Comparison of ENCODE assay signal across 3 fruit fly cellular contexts in the genomic region with DNA sequence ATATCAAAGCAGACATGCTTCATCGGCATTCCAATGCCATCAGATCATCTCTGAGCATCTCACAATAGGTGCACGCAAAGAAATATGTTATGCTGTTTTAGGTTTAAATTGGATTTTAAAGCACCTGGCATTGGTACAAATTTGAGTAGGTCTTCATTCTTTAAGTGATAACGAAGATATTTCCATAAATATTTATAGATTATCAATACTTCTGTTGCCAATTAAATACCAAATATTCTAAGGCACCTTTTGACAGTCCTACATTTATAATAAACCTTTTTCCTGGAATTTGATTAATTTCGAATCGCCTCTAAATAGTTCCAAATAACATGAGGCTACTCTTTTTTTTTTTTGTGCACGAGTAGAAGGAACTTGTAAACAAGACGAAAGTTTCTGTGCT.
A peak's percentile ranks its signal among the peaks of the same experiment; 100 is the strongest.
TF ChIP-seq lines count a peak whose summit lies in the region.

No protein-coding gene starts in this region.

- TF ChIP-seq CTCF in whole organism, embryonic (GFP tag; optimal IDR thresholded peaks at IDR 0.05; lab: Kevin White, UChicago), result no peak

TF ChIP-seq in whole organism, embryonic, 481 proteins besides CTCF, POLR2A, EP300 and RAD21 (continues in another document):
- TF ChIP-seq Atf6 (GFP tag; IDR thresholded peaks at IDR 0.05; lab: Robert Waterston, UW) (no peak), Blimp-1 (GFP tag; optimal IDR thresholded peaks at IDR 0.05; lab: Kevin White, UChicago) (peak; percentile 53), CG12391 (tag; optimal IDR thresholded peaks at IDR 0.05; lab: Kevin White, UChicago) (peak; percentile 7), CG10267 (tag; optimal IDR thresholded peaks at IDR 0.05; lab: Kevin White, UChicago) (peak; percentile 19), hkb (optimal IDR thresholded peaks at IDR 0.05; lab: Kevin White, UChicago) (no peak), hkb (GFP tag; IDR thresholded peaks at IDR 0.05; lab: Robert Waterston, UW) (0 out of 2 replicates have a peak, but pooled peaks have one; percentile 19), Sox102F (GFP tag; optimal IDR thresholded peaks at IDR 0.05; lab: Kevin White, UChicago) (peak; percentile 50), gsb-n (tag; optimal IDR thresholded peaks at IDR 0.05; lab: Kevin White, UChicago) (peak; percentile 2), Med (GFP tag; lab: Kevin White, UChicago) (peak; percentile 71), phol (tag; optimal IDR thresholded peaks at IDR 0.05; lab: Kevin White, UChicago) (peak; percentile 40), CG9437 (GFP tag; optimal IDR thresholded peaks at IDR 0.05; lab: Kevin White, UChicago) (peak; percentile 26), CG7556 (GFP tag; optimal IDR thresholded peaks at IDR 0.05; lab: Kevin White, UChicago) (peak; percentile 49), CG7357 (GFP tag; IDR thresholded peaks at IDR 0.05; lab: Robert Waterston, UW) (no peak), ttk (GFP tag; IDR thresholded peaks at IDR 0.05; lab: Robert Waterston, UW) (no peak), dmrt99B (tag; optimal IDR thresholded peaks at IDR 0.05; lab: Kevin White, UChicago) (peak; percentile 59), CG2678 (tag; optimal IDR thresholded peaks at IDR 0.05; lab: Kevin White, UChicago) (peak; percentile 19), CG17361 (GFP tag; IDR thresholded peaks at IDR 0.05; lab: Robert Waterston, UW) (peak; percentile 55; the same call in 1 of the 3 replicates), eve (GFP tag; optimal IDR thresholded peaks at IDR 0.05; lab: Kevin White, UChicago) (peak in 1 of 2 experiments; percentile 49), CG12104 (GFP tag; optimal IDR thresholded peaks at IDR 0.05; lab: Kevin White, UChicago) (no peak), CG9797 (GFP tag; optimal IDR thresholded peaks at IDR 0.05; lab: Kevin White, UChicago) (no peak), CG18262 (tag; optimal IDR thresholded peaks at IDR 0.05; lab: Kevin White, UChicago) (peak; percentile 9), nmo (GFP tag; optimal IDR thresholded peaks at IDR 0.05; lab: Kevin White, UChicago) (peak; percentile 33), Xrp1 (GFP tag; IDR thresholded peaks at IDR 0.05; lab: Robert Waterston, UW) (peak; percentile 13; the same call in 1 of the 2 replicates), CG31441 (GFP tag; IDR thresholded peaks at IDR 0.05; lab: Robert Waterston, UW) (0 out of 2 replicates have a peak, but pooled peaks have one; percentile 37), Sox100B (GFP tag; optimal IDR thresholded peaks at IDR 0.05; lab: Kevin White, UChicago) (peak; percentile 5), CG11504 (tag; optimal IDR thresholded peaks at IDR 0.05; lab: Kevin White, UChicago) (peak; percentile 58), CG7839 (tag; optimal IDR thresholded peaks at IDR 0.05; lab: Kevin White, UChicago) (peak; percentile 53), row (GFP tag; IDR thresholded peaks at IDR 0.05; lab: Robert Waterston, UW) (peak; percentile 40)

TF ChIP-seq in whole organism, prepupa, 60 proteins besides CTCF, POLR2A, EP300 and RAD21:
- TF ChIP-seq Smox (GFP tag; optimal IDR thresholded peaks at IDR 0.05; lab: Kevin White, UChicago), result peak; percentile 9
- peak; percentile 14 for TF ChIP-seq Hr4 (GFP tag; optimal IDR thresholded peaks at IDR 0.05; lab: Kevin White, UChicago)
- no peak for TF ChIP-seq CG8319 (GFP tag; optimal IDR thresholded peaks at IDR 0.05; lab: Kevin White, UChicago)
- TF ChIP-seq esn (GFP tag; optimal IDR thresholded peaks at IDR 0.05; lab: Kevin White, UChicago), result peak; percentile 48
- TF ChIP-seq Met (GFP tag; optimal IDR thresholded peaks at IDR 0.05; lab: Kevin White, UChicago), result peak; percentile 21
- peak; percentile 67 for TF ChIP-seq Eip78C (GFP tag; lab: Kevin White, UChicago)
- TF ChIP-seq lz (GFP tag; optimal IDR thresholded peaks at IDR 0.05; lab: Kevin White, UChicago), result peak; percentile 11
- peak; percentile 21 for TF ChIP-seq CG32006 (GFP tag; optimal IDR thresholded peaks at IDR 0.05; lab: Kevin White, UChicago)
- TF ChIP-seq Eip93F (GFP tag; optimal IDR thresholded peaks at IDR 0.05; lab: Kevin White, UChicago), result no peak
- no peak for TF ChIP-seq Gug (GFP tag; IDR thresholded peaks at IDR 0.05; lab: Robert Waterston, UW)
- peak; percentile 22 for TF ChIP-seq cyc (GFP tag; optimal IDR thresholded peaks at IDR 0.05; lab: Kevin White, UChicago)
- no peak for TF ChIP-seq CG11902 (GFP tag; optimal IDR thresholded peaks at IDR 0.05; lab: Kevin White, UChicago)
- peak; percentile 41 for TF ChIP-seq Eip75B (GFP tag; optimal IDR thresholded peaks at IDR 0.05; lab: Kevin White, UChicago)

TF ChIP-seq in whole organism, wandering third instar larva, 38 proteins besides CTCF, POLR2A, EP300 and RAD21:
- TF ChIP-seq CrebA (GFP tag; optimal IDR thresholded peaks at IDR 0.05; lab: Kevin White, UChicago; ENCODE audit: borderline replicate concordance) (no peak), OdsH (GFP tag; optimal IDR thresholded peaks at IDR 0.05; lab: Kevin White, UChicago) (peak; percentile 17), foxo (GFP tag; optimal IDR thresholded peaks at IDR 0.05; lab: Kevin White, UChicago) (peak in 1 of 2 experiments; percentile 13)
TF ChIP-seq in whole organism, wandering third instar larva: peak in this region for 2.

Comparison
In these comparisons a context has a peak if more than half of its experiments do, and no peak if none do; other contexts are left out.
1. Of the 7 proteins assayed by ChIP-seq in both whole organism, embryonic and whole organism, prepupa: peak only in whole organism, embryonic: Blimp-1 and Sox102F; only in whole organism, prepupa: none; in both: none; in neither: 5.